Worm (Caenorhabditis elegans): ENCODE measurements around the gene ZK1240.9.
"Not testable (repeated sequence)": the region's sequence is repeated elsewhere in the genome, so short reads cannot be mapped to it uniquely, and the experiment has no call there.

ZK1240.9 gene

DNA sequence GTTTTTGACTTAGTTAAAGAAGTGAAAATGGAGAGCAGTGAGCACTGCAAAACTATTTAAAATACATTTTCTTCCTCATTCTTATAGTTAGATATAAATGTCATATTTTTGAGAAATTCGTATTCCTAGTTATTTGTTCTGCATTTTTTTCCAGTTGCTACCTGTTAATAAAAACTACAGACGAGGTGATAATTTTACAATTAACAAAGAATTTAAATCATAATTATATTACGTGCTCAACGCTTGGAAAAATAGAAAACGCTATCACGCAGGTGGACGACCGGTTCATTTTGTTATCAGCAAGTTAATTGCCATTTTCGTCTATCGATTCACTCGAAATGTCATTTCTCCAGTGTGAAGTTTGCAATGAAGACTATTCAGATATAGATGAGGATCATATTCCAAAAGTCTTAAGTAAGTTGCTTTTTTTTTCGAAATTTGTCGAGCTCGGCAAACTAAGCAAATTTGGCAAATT lies at the start of gene ZK1240.9, which contains the start of gene ZK1240.5:
ZK1240.9 (plus strand) TSS at position 307 of the 475 bp plus-strand sequence.
ZK1240.5 (minus strand) TSS at position 51 of the 475 bp plus-strand sequence.
- no peak for TF ChIP-seq unc-62 (GFP tag; optimal IDR thresholded peaks at IDR 0.05)

ce11 chrII:2273750-2274149 lies 44.2 kb upstream of the ZK1240.9 start:
- no peak for TF ChIP-seq unc-62 (GFP tag; optimal IDR thresholded peaks at IDR 0.05)

- TF ChIP-seq unc-62 (GFP tag; optimal IDR thresholded peaks at IDR 0.05): no peak
Measured at ce11 chrII:2277418-2277817, 40.6 kb upstream of the ZK1240.9 start, which contains the start of gene K09F6.15. K09F6.15 (minus strand) TSS chrII:2277518.

DNA sequence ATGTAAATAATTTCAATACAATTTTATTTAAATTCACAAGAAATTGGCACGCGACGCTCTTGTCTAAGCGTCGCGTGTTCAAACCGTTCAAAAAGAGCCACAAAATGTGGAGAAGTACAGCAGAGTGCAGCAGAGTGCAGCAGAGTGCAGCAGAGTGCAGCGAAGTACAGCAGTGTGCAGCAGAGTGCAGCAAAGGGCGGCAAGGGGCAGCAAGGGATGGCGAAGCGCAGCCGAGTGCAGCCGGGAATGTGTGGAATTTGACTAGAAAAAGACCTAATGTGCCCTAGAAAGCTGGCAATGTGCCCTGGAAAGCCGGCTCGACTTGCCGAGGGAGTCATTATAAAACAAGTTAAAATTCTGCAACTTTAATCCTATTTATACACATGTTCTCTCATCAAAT lies 38.7 kb upstream of the ZK1240.9 start, which contains the start of gene K09F6.6:
K09F6.6 (minus strand) TSS at position 43 of the 400 bp plus-strand sequence.
- no peak for TF ChIP-seq unc-62 (GFP tag; optimal IDR thresholded peaks at IDR 0.05)

DNA sequence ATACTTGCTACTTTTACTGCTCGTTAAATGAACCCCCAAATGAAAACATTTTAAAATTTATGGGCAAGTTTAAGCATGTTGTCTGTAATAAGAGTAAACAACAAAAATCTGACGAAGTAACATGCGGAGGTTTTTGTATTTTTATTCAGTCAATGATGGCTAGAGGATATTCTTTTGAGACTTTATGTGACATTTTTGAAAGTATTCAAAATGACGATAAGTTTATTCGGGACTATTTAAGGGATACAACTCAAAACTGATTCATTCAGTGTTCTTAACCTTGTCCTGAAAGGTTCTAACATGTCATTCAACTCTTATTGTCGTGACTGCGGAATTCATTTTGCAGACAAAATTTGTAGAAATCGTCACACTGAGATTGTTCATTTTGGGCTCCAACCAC lies 38.1 kb upstream of the ZK1240.9 start, which contains the start of gene K09F6.11:
K09F6.11 (plus strand) TSS at position 301 of the 400 bp plus-strand sequence.
- TF ChIP-seq unc-62 (GFP tag; optimal IDR thresholded peaks at IDR 0.05): no peak

DNA sequence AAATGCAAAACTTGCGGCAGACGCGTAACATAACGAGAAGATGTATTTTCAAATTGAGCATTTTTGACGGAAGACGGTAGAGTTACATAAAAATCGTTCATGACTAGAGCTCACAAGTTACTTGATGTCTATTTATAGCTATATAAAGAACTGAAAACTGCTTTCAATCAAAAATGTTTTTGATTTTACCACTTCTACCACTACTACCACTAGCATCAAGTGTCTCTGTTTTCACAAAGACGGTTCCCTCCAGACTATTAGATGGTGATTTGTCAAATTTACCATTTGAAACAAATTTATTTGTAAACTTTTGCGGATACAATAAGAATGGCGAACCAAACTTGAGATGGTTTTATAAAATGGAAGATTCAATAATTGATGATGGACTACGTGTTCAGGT lies 35.4 kb upstream of the ZK1240.9 start, which contains the start of gene K09F6.9:
K09F6.9 (minus strand) TSS at position 101 of the 400 bp plus-strand sequence.
- not testable (repeated sequence) for TF ChIP-seq unc-62 (GFP tag; optimal IDR thresholded peaks at IDR 0.05)

DNA sequence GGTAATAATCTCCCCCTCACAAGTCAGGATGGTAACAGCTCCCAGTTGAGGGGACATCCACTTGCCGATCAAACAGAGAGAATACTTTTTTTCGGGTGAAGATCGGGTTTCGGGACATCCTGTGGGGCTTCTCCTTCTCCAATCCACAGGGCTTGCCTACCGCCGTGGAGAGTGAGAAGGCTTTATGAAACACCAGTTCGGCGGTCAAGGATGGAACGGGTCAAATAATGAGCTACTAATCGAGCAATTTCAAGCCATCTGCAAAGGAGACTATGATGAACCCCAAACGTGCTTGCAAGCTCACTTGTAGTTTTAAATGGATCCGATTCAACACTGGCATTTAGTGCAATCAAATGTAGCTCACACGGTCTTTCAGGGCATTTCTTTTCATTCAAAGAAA lies 33.3 kb upstream of the ZK1240.9 start:
- no peak for TF ChIP-seq unc-62 (GFP tag; optimal IDR thresholded peaks at IDR 0.05)

DNA sequence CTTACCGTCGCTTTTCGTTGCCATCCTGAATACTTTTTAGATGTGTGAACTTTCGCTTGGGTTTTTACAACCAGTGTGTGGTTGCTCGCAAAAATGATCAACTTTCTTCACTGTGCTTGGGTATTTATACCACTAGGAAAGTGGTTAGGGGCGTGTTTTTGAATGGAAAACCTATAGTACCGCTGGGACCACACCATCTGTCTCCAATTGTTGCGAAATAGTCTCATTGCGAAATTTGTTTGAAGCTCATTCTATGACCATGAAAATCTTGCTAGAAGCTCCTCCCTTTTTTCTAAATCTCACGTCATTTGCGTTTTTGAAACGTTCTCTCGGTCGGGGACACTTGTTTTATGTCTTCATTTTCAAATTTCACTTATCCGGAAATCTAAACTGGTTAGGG lies 29.2 kb upstream of the ZK1240.9 start, which contains the start of the genes K09F6.10 and K09F6.13:
K09F6.10 (minus strand) TSS at position 86 of the 400 bp plus-strand sequence.
K09F6.13 (plus strand) TSS at position 317 of the 400 bp plus-strand sequence.
- no peak for TF ChIP-seq unc-62 (GFP tag; optimal IDR thresholded peaks at IDR 0.05)

DNA sequence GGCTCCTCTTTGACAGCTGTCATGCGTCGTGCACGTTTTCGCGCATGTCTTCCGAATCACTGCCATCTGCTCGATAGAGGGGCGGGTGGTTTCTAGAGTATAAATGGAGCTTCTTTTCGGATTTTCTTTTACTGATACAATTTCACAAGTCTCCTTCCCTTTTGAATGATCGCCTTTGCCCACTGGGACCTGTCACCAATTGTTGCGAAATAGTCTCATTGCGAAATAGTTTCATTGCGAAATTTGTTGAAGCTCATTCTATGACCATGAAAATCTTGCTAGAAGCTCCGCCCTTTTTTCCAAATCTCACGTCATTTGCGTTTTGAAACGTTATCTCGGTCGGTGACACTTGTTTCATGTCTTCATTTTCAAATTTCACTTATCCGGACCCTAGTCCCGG lies 28.5 kb upstream of the ZK1240.9 start:
- no peak for TF ChIP-seq unc-62 (GFP tag; optimal IDR thresholded peaks at IDR 0.05)

DNA sequence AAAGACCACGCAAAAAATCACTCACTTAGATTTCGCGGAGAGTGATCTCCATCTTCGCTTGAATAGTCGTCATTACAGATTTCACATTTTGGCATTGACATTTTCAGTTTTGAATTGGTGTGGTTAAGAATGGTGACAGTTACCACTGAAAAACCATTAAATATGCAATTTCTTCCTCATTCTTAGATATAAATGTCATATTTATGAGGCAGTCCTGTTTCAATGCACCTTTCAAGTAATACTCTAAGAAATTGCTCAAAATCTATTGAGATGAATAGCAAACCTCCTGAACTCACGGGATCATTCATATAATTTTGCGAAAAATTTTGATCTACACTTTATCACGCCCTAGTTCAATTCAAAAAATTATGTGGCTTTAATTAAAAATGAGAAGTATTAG lies 26.0 kb upstream of the ZK1240.9 start, which contains the start of gene K09F6.7:
K09F6.7 (minus strand) TSS at position 101 of the 400 bp plus-strand sequence.
- TF ChIP-seq unc-62 (GFP tag; optimal IDR thresholded peaks at IDR 0.05): no peak

DNA sequence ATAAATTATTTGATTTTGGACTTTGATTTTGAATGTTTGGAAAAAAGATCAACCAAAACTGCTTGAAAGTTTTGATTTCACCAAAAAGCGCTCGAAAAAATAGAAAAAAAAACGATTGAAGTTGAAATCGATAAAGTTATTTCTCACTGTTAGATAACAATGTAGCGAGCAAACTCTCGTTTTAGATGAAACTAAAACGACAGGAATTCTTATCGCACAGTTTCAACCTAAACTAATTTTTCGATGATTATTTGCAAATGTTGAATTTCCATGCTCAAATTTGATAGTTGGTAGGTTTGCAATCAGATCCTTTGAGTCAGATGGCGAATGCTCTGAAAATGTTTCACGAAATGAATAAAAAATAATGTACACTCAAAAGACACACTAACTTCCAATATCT lies 25.4 kb upstream of the ZK1240.9 start:
- no peak for TF ChIP-seq unc-62 (GFP tag; optimal IDR thresholded peaks at IDR 0.05)

- no peak for TF ChIP-seq unc-62 (GFP tag; optimal IDR thresholded peaks at IDR 0.05)
Measured at ce11 chrII:2295817-2296315, 22.1 kb upstream of the ZK1240.9 start, which contains the start of gene fbxc-25. fbxc-25 (minus strand) TSS chrII:2296265.

DNA sequence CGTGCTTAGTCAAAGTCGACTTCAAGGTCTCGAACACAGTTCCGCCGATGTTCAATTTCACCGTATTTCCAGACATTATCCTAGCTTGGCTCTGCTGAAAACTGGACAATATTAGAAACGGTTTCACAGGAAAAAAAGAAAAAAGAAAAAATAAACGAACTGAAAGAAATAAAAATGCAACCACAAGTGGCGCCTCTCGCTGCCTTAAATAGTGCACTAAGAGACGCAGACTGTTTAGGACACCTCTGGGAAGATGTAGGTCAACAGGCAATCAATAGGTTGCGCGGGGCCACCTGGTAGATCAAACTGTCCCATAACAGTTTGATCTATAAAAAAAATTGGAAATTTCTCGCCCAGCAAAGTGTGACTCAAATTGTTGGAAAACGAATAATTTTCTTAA lies 19.2 kb upstream of the ZK1240.9 start, which contains the start of gene B0281.4:
B0281.4 (minus strand) TSS at position 101 of the 400 bp plus-strand sequence.
- TF ChIP-seq unc-62 (GFP tag; optimal IDR thresholded peaks at IDR 0.05): no peak

ce11 chrII:2300861-2301260 lies 17.1 kb upstream of the ZK1240.9 start, which contains the start of gene B0281.5:
B0281.5 (minus strand) TSS chrII:2300961.
- no peak for TF ChIP-seq unc-62 (GFP tag; optimal IDR thresholded peaks at IDR 0.05)

DNA sequence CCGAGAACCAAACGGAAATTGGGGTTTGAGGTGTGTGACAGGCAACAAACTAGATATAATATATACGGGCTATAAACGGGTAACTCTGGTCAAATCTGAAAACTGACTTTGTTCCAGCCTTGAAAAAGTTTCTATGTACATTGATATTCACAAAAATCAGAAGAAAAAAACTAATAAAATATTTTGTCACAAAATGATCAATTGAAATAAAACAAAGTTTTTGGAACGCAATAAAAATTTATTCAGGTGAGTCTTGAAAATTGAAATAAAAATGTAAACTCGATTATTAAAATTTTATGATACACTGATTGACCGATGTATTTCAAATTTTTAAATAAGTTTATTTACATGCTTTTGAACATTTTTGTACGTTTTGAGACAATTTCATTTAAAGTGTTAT lies 15.7 kb upstream of the ZK1240.9 start, which contains the start of gene B0281.6:
B0281.6 (minus strand) TSS at position 101 of the 400 bp plus-strand sequence.
- no peak for TF ChIP-seq unc-62 (GFP tag; optimal IDR thresholded peaks at IDR 0.05)

DNA sequence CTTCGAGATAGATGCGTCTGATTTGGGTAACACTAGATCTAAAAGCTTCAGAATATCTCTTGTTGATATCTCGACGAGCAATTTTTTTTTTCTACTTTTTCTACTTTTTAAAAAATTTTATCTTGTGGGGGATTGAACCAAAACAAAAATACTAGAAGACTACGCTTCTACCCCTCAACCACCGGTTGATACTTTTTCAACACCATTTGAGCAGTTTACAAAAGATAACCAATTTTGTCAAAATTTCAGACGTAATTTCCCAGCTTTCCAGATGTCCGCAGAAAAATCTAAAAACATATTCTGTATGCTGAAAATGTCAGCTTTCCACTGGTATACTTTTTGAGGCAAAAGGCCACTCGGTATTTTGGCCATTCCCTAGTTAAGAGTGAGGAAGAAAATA lies 13.4 kb upstream of the ZK1240.9 start:
- no peak for TF ChIP-seq unc-62 (GFP tag; optimal IDR thresholded peaks at IDR 0.05)

DNA sequence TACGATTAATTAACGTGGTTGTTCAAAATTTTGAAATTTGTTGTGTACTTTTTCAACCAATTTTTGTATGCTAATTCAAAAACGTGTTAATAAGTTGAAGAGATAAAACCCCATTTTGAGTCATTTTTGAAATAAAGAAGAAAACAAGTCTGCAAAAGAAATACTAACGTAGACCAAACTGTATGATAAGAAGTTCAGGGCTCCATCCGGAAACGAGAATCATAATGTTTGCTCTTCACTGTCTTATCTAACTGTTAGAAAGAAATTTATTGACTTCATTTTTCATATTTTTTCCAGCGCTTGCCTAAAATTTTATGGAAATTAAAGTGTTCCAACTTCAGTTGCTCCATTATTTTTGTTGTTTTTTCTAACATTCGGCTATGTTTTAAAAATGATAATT lies 12.5 kb upstream of the ZK1240.9 start:
- no peak for TF ChIP-seq unc-62 (GFP tag; optimal IDR thresholded peaks at IDR 0.05)

All from whole organism, dauer.